Fruit fly (Drosophila melanogaster) whole organism, embryonic: ENCODE results near the gene CG34008.

Experiments used
- Aef1 ChIP-seq: fragments of 200-800 bp; sonication (Bioruptor generic); IDR thresholded peaks from 3 replicates; pipeline ENCODE4 v1.3.6; 2022; ENCODE audit warnings: missing biosample characterization, missing genetic modification characterization
- CG10274 ChIP-seq: fragments of 200-800 bp; sonication (Bioruptor generic); optimal IDR thresholded peaks from 3 replicates; lab custom pipeline; 2017; ENCODE audit warnings: missing biosample characterization, mild to moderate bottlenecking, missing genetic modification characterization
- CG10321 ChIP-seq: fragments of 200-800 bp; sonication (Bioruptor generic); IDR thresholded peaks from 2 replicates; pipeline ENCODE4 v1.3.6; 2022; ENCODE audit warnings: missing biosample characterization, missing genetic modification characterization
- CG11695 ChIP-seq: fragments of 200-800 bp; sonication (Bioruptor generic); IDR thresholded peaks from 3 replicates; pipeline ENCODE4 v1.3.6; 2022; ENCODE audit warnings: missing biosample characterization, missing genetic modification characterization
- CG12391 ChIP-seq: fragments of 200-800 bp; sonication (Bioruptor generic); optimal IDR thresholded peaks from 3 replicates; lab custom pipeline; 2018; ENCODE audit warnings: missing biosample characterization, mild to moderate bottlenecking, missing genetic modification characterization, moderate library complexity
- CG13424 ChIP-seq: fragments of 200-800 bp; sonication (Bioruptor generic); optimal IDR thresholded peaks from 2 replicates; lab custom pipeline; 2019; ENCODE audit warnings: missing biosample characterization, mild to moderate bottlenecking, missing genetic modification characterization, moderate library complexity
- CG14050 ChIP-seq: fragments of 200-800 bp; sonication (Bioruptor generic); IDR thresholded peaks from 3 replicates; pipeline ENCODE4 v1.3.6; 2022; ENCODE audit warnings: missing biosample characterization, missing genetic modification characterization
- CG14667 ChIP-seq: fragments of 200-800 bp; sonication (Bioruptor generic); IDR thresholded peaks from 2 replicates; pipeline ENCODE4 v1.3.6; 2022; ENCODE audit warnings: missing biosample characterization, missing genetic modification characterization
- CG15479 ChIP-seq: fragments of 200-800 bp; sonication (Bioruptor generic); optimal IDR thresholded peaks from 3 replicates; lab custom pipeline; 2019; ENCODE audit warnings: missing biosample characterization, mild to moderate bottlenecking, missing genetic modification characterization, moderate library complexity
- CG1602 ChIP-seq: fragments of 200-800 bp; sonication (Bioruptor generic); optimal IDR thresholded peaks from 3 replicates; lab custom pipeline; 2016; ENCODE audit warnings: missing biosample characterization, missing genetic modification characterization
- CG1647 ChIP-seq: fragments of 200-800 bp; sonication (Bioruptor generic); optimal IDR thresholded peaks from 3 replicates; lab custom pipeline; 2016; ENCODE audit warnings: missing biosample characterization, missing genetic modification characterization
- CG16815 ChIP-seq: fragments of 200-800 bp; sonication (Bioruptor generic); optimal IDR thresholded peaks from 3 replicates; lab custom pipeline; 2017; ENCODE audit warnings: missing biosample characterization, mild to moderate bottlenecking, missing genetic modification characterization
- CG1832 ChIP-seq: fragments of 200-800 bp; sonication (Bioruptor generic); optimal IDR thresholded peaks from 2 replicates; lab custom pipeline; 2017; ENCODE audit warnings: missing biosample characterization, mild to moderate bottlenecking, missing genetic modification characterization, inconsistent platforms
- CG18599 ChIP-seq: fragments of 200-800 bp; sonication (Bioruptor generic); optimal IDR thresholded peaks from 3 replicates; lab custom pipeline; 2017; ENCODE audit warnings: missing biosample characterization, missing genetic modification characterization, mild to moderate bottlenecking, moderate library complexity, missing genetic modification reagents
- CG2875 ChIP-seq: fragments of 200-800 bp; sonication (Bioruptor generic); optimal IDR thresholded peaks from 2 replicates; lab custom pipeline; 2017; ENCODE audit warnings: missing biosample characterization, mild to moderate bottlenecking, missing genetic modification characterization, missing genetic modification reagents
- CG30403 ChIP-seq: fragments of 200-800 bp; sonication (Bioruptor generic); optimal IDR thresholded peaks from 3 replicates; lab custom pipeline; 2016; ENCODE audit warnings: missing biosample characterization, missing genetic modification characterization
- CG3281 ChIP-seq: fragments of 200-800 bp; sonication (Bioruptor generic); optimal IDR thresholded peaks from 3 replicates; lab custom pipeline; 2017; ENCODE audit warnings: missing biosample characterization, mild to moderate bottlenecking, missing genetic modification characterization
- CG33557 ChIP-seq: fragments of 200-800 bp; sonication (Bioruptor generic); optimal IDR thresholded peaks from 2 replicates; lab custom pipeline; 2019; ENCODE audit warnings: missing biosample characterization, mild to moderate bottlenecking, missing genetic modification characterization, moderate library complexity
- CG3726 ChIP-seq: fragments of 200-800 bp; sonication (Bioruptor generic); IDR thresholded peaks from 3 replicates; pipeline ENCODE4, ENCODE4 v1.3.6; 2022; ENCODE audit warnings: missing biosample characterization, missing genetic modification characterization
- CG3847 ChIP-seq: fragments of 200-800 bp; sonication (Bioruptor generic); IDR thresholded peaks from 2 replicates; pipeline ENCODE4 v1.3.6; 2022; ENCODE audit warnings: missing biosample characterization, missing genetic modification characterization
- CG7745 ChIP-seq: fragments of 200-800 bp; sonication (Bioruptor generic); optimal IDR thresholded peaks from 2 replicates; lab custom pipeline; 2018; ENCODE audit warnings: missing biosample characterization, mild to moderate bottlenecking, missing genetic modification characterization, moderate library complexity
- CG8290 ChIP-seq, 3 experiments: fragments of 200-800 bp; sonication (Bioruptor generic); optimal IDR thresholded peaks; 2 replicates each; lab custom pipeline; 2016 to 2019; ENCODE audit warnings: missing biosample characterization in 3 of 3, missing genetic modification characterization in 3 of 3, mild to moderate bottlenecking in 2 of 3, moderate library complexity in 1 of 3
- CG9437 ChIP-seq: fragments of 200-800 bp; sonication (Bioruptor generic); optimal IDR thresholded peaks from 2 replicates; lab custom pipeline; 2018; ENCODE audit warnings: missing biosample characterization, mild to moderate bottlenecking, missing genetic modification characterization
- CoRest ChIP-seq: fragments of 200-800 bp; sonication (Bioruptor generic); optimal IDR thresholded peaks from 3 replicates; lab custom pipeline; 2018; ENCODE audit warnings: missing biosample characterization, mild to moderate bottlenecking, missing genetic modification characterization, moderate library complexity
- HLH3B ChIP-seq: fragments of 200-800 bp; sonication (Bioruptor generic); IDR thresholded peaks from 2 replicates; pipeline ENCODE4 v1.3.6; 2022; ENCODE audit warnings: missing biosample characterization, missing genetic modification characterization
- Hand ChIP-seq: fragments of 200-800 bp; sonication (Bioruptor generic); optimal IDR thresholded peaks from 2 replicates; lab custom pipeline; 2017; ENCODE audit warnings: mild to moderate bottlenecking, missing biosample characterization, missing genetic modification reagents, missing genetic modification characterization
- Hr3 ChIP-seq: fragments of 200-800 bp; sonication (Bioruptor generic); optimal IDR thresholded peaks from 3 replicates; lab custom pipeline; 2016; ENCODE audit warnings: missing biosample characterization, missing genetic modification characterization
- Hr39 ChIP-seq: fragments of >200 bp; optimal IDR thresholded peaks from 2 replicates; lab custom pipeline; 2017
- MESR4 ChIP-seq: fragments of 200-800 bp; sonication (Bioruptor generic); optimal IDR thresholded peaks from 2 replicates; lab custom pipeline; 2018; ENCODE audit warnings: missing biosample characterization, mild to moderate bottlenecking, missing genetic modification characterization, moderate library complexity
- NC2β ChIP-seq: fragments of 200-800 bp; sonication (Bioruptor generic); optimal IDR thresholded peaks from 2 replicates; lab custom pipeline; 2016; ENCODE audit warnings: missing biosample characterization, missing genetic modification characterization
- TFAM ChIP-seq: fragments of 200-800 bp; sonication (Bioruptor generic); optimal IDR thresholded peaks from 2 replicates; lab custom pipeline; 2017; ENCODE audit warnings: missing biosample characterization, missing genetic modification characterization, inconsistent platforms
- Tbp ChIP-seq: fragments of >200 bp; optimal IDR thresholded peaks from 2 replicates; lab custom pipeline; 2018; ENCODE audit warnings: missing biosample characterization, missing genetic modification characterization
- Trl ChIP-seq, 3 experiments: fragments of >200 bp in 2 of 3; fragments of 200-800 bp in 1 of 3; sonication (Bioruptor generic) in 1 of 3; optimal IDR thresholded peaks; 2 replicates in 1 of 3; 3 replicates in 2 of 3; lab custom pipeline; 2016 to 2017; ENCODE audit warnings: missing biosample characterization in 1 of 3, missing genetic modification characterization in 1 of 3
- Xbp1 ChIP-seq: fragments of 200-800 bp; sonication (Bioruptor generic); optimal IDR thresholded peaks from 3 replicates; lab custom pipeline; 2016; ENCODE audit warnings: missing biosample characterization, mild to moderate bottlenecking, missing genetic modification characterization
- en ChIP-seq: fragments of 200-800 bp; sonication (Bioruptor generic); optimal IDR thresholded peaks from 2 replicates; lab custom pipeline; 2016; ENCODE audit warnings: missing biosample characterization, missing genetic modification characterization
- her ChIP-seq: fragments of 200-800 bp; sonication (Bioruptor generic); optimal IDR thresholded peaks from 2 replicates; lab custom pipeline; 2016; ENCODE audit warnings: missing biosample characterization, missing genetic modification characterization
- insv ChIP-seq, 2 experiments: fragments of 200-800 bp; sonication (Bioruptor generic); optimal IDR thresholded peaks; 3 replicates each; lab custom pipeline; 2016 to 2018; ENCODE audit warnings: missing biosample characterization in 2 of 2, missing genetic modification characterization in 2 of 2
- klu ChIP-seq: fragments of 200-800 bp; sonication (Bioruptor generic); IDR thresholded peaks from 2 replicates; pipeline ENCODE4 v1.3.6; 2022; ENCODE audit warnings: missing biosample characterization, missing genetic modification characterization
- lola ChIP-seq, 3 experiments: fragments of >200 bp in 2 of 3; fragments of 200-800 bp in 1 of 3; sonication (Bioruptor generic) in 1 of 3; optimal IDR thresholded peaks; 2 replicates each; lab custom pipeline; 2017 to 2019; ENCODE audit warnings: missing biosample characterization in 3 of 3, missing genetic modification characterization in 3 of 3, mild to moderate bottlenecking in 1 of 3, moderate library complexity in 1 of 3
- oc ChIP-seq: fragments of 200-800 bp; sonication (Bioruptor generic); optimal IDR thresholded peaks from 2 replicates; lab custom pipeline; 2018; ENCODE audit warnings: missing biosample characterization, mild to moderate bottlenecking, missing genetic modification characterization, moderate library complexity
- pan ChIP-seq, 4 experiments: fragments of >200 bp in 3 of 4; fragments of 200-800 bp in 1 of 4; sonication (Bioruptor generic) in 1 of 4; optimal IDR thresholded peaks in 3 of 4; IDR thresholded peaks in 1 of 4; 2 replicates each; pipeline versions ENCODE4 v1.3.6 to Lab custom; 2017 to 2022; ENCODE audit warnings: missing biosample characterization in 2 of 4, missing genetic modification characterization in 2 of 4, mixed read lengths in 1 of 4
- pfk ChIP-seq: fragments of 200-800 bp; sonication (Bioruptor generic); optimal IDR thresholded peaks from 2 replicates; lab custom pipeline; 2018; ENCODE audit warnings: missing biosample characterization, mild to moderate bottlenecking, missing genetic modification characterization, moderate library complexity
- rib ChIP-seq: fragments of 200-800 bp; sonication (Bioruptor generic); IDR thresholded peaks from 2 replicates; pipeline ENCODE4 v1.3.6; 2022; ENCODE audit warnings: missing biosample characterization, missing genetic modification characterization
- slbo ChIP-seq: fragments of 200-800 bp; sonication (Bioruptor generic); IDR thresholded peaks from 2 replicates; pipeline ENCODE4 v1.3.6; 2022; ENCODE audit warnings: missing biosample characterization, missing genetic modification characterization
- sna ChIP-seq: fragments of 200-800 bp; sonication (Bioruptor generic); IDR thresholded peaks from 2 replicates; pipeline ENCODE4 v1.3.6; 2022; ENCODE audit warnings: missing biosample characterization, missing genetic modification characterization; ENCODE audit not compliant: partially characterized antibody
- sug ChIP-seq: fragments of 200-800 bp; optimal IDR thresholded peaks from 2 replicates; lab custom pipeline; 2019; ENCODE audit warnings: missing biosample characterization, mild to moderate bottlenecking, missing genetic modification characterization, moderate library complexity
- usp ChIP-seq: fragments of >200 bp; optimal IDR thresholded peaks from 2 replicates; lab custom pipeline; 2017; ENCODE audit warnings: missing biosample characterization, missing genetic modification characterization

Gene CG34008

DNA sequence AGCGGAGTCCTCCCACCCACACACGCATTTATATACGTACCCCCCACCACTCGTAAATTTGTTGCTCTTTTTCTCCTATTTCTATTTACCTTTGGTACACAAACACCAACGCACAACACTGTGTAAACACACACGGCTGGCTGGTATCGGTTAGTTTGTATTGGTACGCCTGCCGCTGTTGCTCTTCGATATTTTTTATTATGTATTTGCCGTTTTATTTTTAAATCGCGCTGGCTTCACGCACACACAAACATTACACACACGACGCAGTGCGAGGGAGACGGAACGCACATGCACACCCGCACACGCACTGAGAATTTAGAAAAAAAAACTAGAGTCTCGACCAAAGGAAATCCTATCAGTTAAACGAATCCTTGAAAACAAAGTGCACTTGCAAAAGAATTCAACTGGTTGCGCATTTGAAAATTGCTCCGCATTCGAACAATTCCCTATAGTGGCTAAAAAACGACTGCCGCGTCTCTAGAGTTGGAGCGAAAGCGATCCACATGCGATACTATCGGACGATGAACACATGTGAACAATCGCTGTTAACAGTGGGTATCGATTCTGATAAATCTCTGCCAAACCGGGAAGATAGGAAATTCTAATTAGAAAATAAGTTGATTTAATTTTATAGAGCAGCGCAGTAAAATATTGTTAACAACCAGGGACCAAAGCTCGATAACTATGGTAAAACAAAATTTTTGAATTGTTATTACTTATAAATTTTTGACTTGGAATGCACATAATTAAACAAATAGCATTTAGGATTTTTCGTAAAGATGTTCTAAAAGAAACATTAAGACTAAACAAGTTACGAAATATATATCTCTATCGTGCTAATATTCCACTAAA, 30.5 kb downstream of the CG34008 start (continued):
- TF ChIP-seq Tbp (GFP tag; lab: Kevin White, UChicago): no peak
- peak; percentile 40 for TF ChIP-seq NC2β
- TF ChIP-seq Trl (optimal IDR thresholded peaks at IDR 0.05; lab: Kevin White, UChicago): no peak
- TF ChIP-seq Trl (GFP tag; optimal IDR thresholded peaks at IDR 0.05; lab: Kevin White, UChicago): peak; percentile 59
- peak; percentile 84 for TF ChIP-seq CG7745
- no peak for TF ChIP-seq CG1602 (GFP tag; lab: Kevin White, UChicago)
- peak; percentile 55 for TF ChIP-seq TFAM
- peak; percentile 90 for TF ChIP-seq CG2875 (GFP tag; lab: Kevin White, UChicago)
- TF ChIP-seq rib (GFP tag; lab: Robert Waterston, UW): peak; percentile 62
- TF ChIP-seq CG11695 (GFP tag; lab: Robert Waterston, UW): peak; percentile 71
- no peak for TF ChIP-seq Xbp1 (GFP tag; lab: Kevin White, UChicago)
- peak; percentile 51 for TF ChIP-seq Hand (GFP tag; lab: Kevin White, UChicago)
- TF ChIP-seq CG1647 (GFP tag; lab: Kevin White, UChicago): peak; percentile 23
- TF ChIP-seq Hr39 (lab: Kevin White, UChicago): no peak
- TF ChIP-seq CG8290 (GFP tag; optimal IDR thresholded peaks at IDR 0.05; lab: Kevin White, UChicago): no peak
- peak; percentile 92 to 96 for TF ChIP-seq CG8290 (tag; optimal IDR thresholded peaks at IDR 0.05; lab: Kevin White, UChicago)
- peak; percentile 76 for TF ChIP-seq sna
- peak; percentile 22; the same call in 1 of the 3 replicates for TF ChIP-seq CG14050 (GFP tag; lab: Robert Waterston, UW)
- TF ChIP-seq MESR4 (GFP tag; lab: Kevin White, UChicago): peak; percentile 54
- no peak for TF ChIP-seq CG9437 (GFP tag; lab: Kevin White, UChicago)
- TF ChIP-seq CG15479 (GFP tag; lab: Kevin White, UChicago): peak; percentile 95
- TF ChIP-seq her (GFP tag; lab: Kevin White, UChicago): peak; percentile 32
- TF ChIP-seq klu (GFP tag; lab: Robert Waterston, UW): no peak
- no peak for TF ChIP-seq usp (GFP tag; lab: Kevin White, UChicago)
- peak; percentile 69 for TF ChIP-seq CG13424 (tag; lab: Kevin White, UChicago)
- TF ChIP-seq CG3726 (GFP tag; lab: Robert Waterston, UW): no peak; the same call in 2 of the 3 replicates
- peak; percentile 1 for TF ChIP-seq CG12391 (tag; lab: Kevin White, UChicago)
- TF ChIP-seq CG18599: peak; percentile 85
- TF ChIP-seq CG1832: no peak
- no peak for TF ChIP-seq Hr3 (GFP tag; lab: Kevin White, UChicago)
- peak; percentile 3 for TF ChIP-seq en
- no peak for TF ChIP-seq pan (optimal IDR thresholded peaks at IDR 0.05; lab: Kevin White, UChicago)
- peak in 1 of 2 experiments; percentile 28 for TF ChIP-seq pan (GFP tag; optimal IDR thresholded peaks at IDR 0.05 in 1 of 2, IDR thresholded peaks at IDR 0.05 in 1 of 2)
- TF ChIP-seq oc (tag; lab: Kevin White, UChicago): peak; percentile 63
- TF ChIP-seq HLH3B (GFP tag; lab: Robert Waterston, UW): peak; percentile 70; the same call in 1 of the 2 replicates
- peak; percentile 94 for TF ChIP-seq CG33557 (GFP tag; lab: Kevin White, UChicago)
- TF ChIP-seq CG10321 (GFP tag; lab: Robert Waterston, UW): no peak; the same call in 1 of the 2 replicates
- peak; percentile 48 for TF ChIP-seq sug
- TF ChIP-seq CG16815 (GFP tag; lab: Kevin White, UChicago): no peak
- TF ChIP-seq CG10274 (GFP tag; lab: Kevin White, UChicago): peak; percentile 61
- TF ChIP-seq CG3847 (GFP tag; lab: Robert Waterston, UW): no peak
- TF ChIP-seq CG14667 (GFP tag; lab: Robert Waterston, UW): no peak
- TF ChIP-seq pfk (GFP tag; lab: Kevin White, UChicago): peak; percentile 76
- TF ChIP-seq slbo (GFP tag; lab: Robert Waterston, UW): peak; percentile 26; the same call in 1 of the 2 replicates
- no peak for TF ChIP-seq Aef1 (GFP tag; lab: Robert Waterston, UW)
- TF ChIP-seq lola (GFP tag; optimal IDR thresholded peaks at IDR 0.05; lab: Kevin White, UChicago): peak in 1 of 3 experiments; percentile 47
- TF ChIP-seq CG3281 (GFP tag; lab: Kevin White, UChicago): peak; percentile 75
- TF ChIP-seq CG30403 (GFP tag; lab: Kevin White, UChicago): no peak
- TF ChIP-seq CoRest: peak; percentile 8
- peak; percentile 72 to 96 for TF ChIP-seq insv (GFP tag; optimal IDR thresholded peaks at IDR 0.05; lab: Kevin White, UChicago)
